Worm (Caenorhabditis elegans) whole organism, L1 larva: ENCODE data around the gene Y45F10C.4.

Source experiments
- C04F5.9 ChIP-seq: sonication (generic microtip); optimal IDR thresholded peaks from 2 replicates; lab custom pipeline; 2016; ENCODE audit warnings: missing genetic modification characterization, missing compliant biosample characterization
- ceh-8 ChIP-seq: fragments of 200-800 bp; sonication (Bioruptor generic); optimal IDR thresholded peaks from 2 replicates; lab custom pipeline; 2018; ENCODE audit warnings: mild to moderate bottlenecking, missing genetic modification characterization, moderate library complexity, missing compliant biosample characterization
- ces-1 ChIP-seq: fragments of 150-350 bp; optimal IDR thresholded peaks from 2 replicates; lab custom pipeline; 2014; ENCODE audit warnings: missing biosample characterization, missing genetic modification reagents, missing genetic modification characterization
- efl-3 ChIP-seq: fragments of 200-800 bp; sonication (Bioruptor generic); optimal IDR thresholded peaks from 2 replicates; lab custom pipeline; 2018; ENCODE audit warnings: mild to moderate bottlenecking, missing genetic modification characterization, missing compliant biosample characterization
- ets-5 ChIP-seq: fragments of 200-800 bp; sonication (Bioruptor generic); IDR thresholded peaks from 2 replicates; pipeline ENCODE4 v1.3.6; 2022; ENCODE audit warnings: missing genetic modification characterization, missing compliant biosample characterization
- hlh-4 ChIP-seq: sonication (generic microtip); optimal IDR thresholded peaks from 2 replicates; lab custom pipeline; 2016; ENCODE audit warnings: mild to moderate bottlenecking, missing genetic modification characterization, missing compliant biosample characterization
- hpl-2 ChIP-seq: fragments of 150-350 bp; optimal IDR thresholded peaks from 2 replicates; lab custom pipeline; 2014; ENCODE audit warnings: missing biosample characterization, missing genetic modification reagents, missing genetic modification characterization
- lin-35 ChIP-seq, 2 experiments: fragments of 150-350 bp; optimal IDR thresholded peaks; 2 replicates each; lab custom pipeline; 2014; ENCODE audit warnings: missing biosample characterization in 2 of 2, missing genetic modification characterization in 2 of 2, missing genetic modification reagents in 2 of 2
- lin-39 ChIP-seq: fragments of 150-350 bp; optimal IDR thresholded peaks from 2 replicates; lab custom pipeline; 2014; ENCODE audit warnings: missing biosample characterization, missing genetic modification reagents, missing genetic modification characterization
- nhr-11 ChIP-seq: fragments of 150-350 bp; optimal IDR thresholded peaks from 2 replicates; lab custom pipeline; 2014; ENCODE audit warnings: missing biosample characterization, missing genetic modification characterization
- nhr-237 ChIP-seq: fragments of 150-350 bp; optimal IDR thresholded peaks from 2 replicates; lab custom pipeline; 2014; ENCODE audit warnings: missing biosample characterization, missing genetic modification characterization
- nhr-47 ChIP-seq: sonication (generic microtip); optimal IDR thresholded peaks from 2 replicates; lab custom pipeline; 2016; ENCODE audit warnings: mild to moderate bottlenecking, missing genetic modification characterization, moderate library complexity, missing compliant biosample characterization
- nhr-76 ChIP-seq: sonication (generic microtip); optimal IDR thresholded peaks from 2 replicates; lab custom pipeline; 2017; ENCODE audit warnings: missing biosample characterization, missing genetic modification characterization
- nhr-84 ChIP-seq: sonication (generic microtip); optimal IDR thresholded peaks from 2 replicates; lab custom pipeline; 2017; ENCODE audit warnings: missing biosample characterization, missing genetic modification characterization
- nhr-90 ChIP-seq: sonication (generic microtip); optimal IDR thresholded peaks from 2 replicates; lab custom pipeline; 2016; ENCODE audit warnings: mild to moderate bottlenecking, missing genetic modification characterization, missing compliant biosample characterization; ENCODE audit not compliant: poor library complexity
- rnt-1 ChIP-seq: sonication (generic microtip); optimal IDR thresholded peaks from 2 replicates; lab custom pipeline; 2016; ENCODE audit warnings: mild to moderate bottlenecking, missing genetic modification characterization, moderate library complexity, missing compliant biosample characterization
- sox-4 ChIP-seq: sonication (generic microtip); optimal IDR thresholded peaks from 2 replicates; lab custom pipeline; 2016; ENCODE audit warnings: missing genetic modification characterization, missing compliant biosample characterization
- xbp-1 ChIP-seq: sonication (generic microtip); optimal IDR thresholded peaks from 2 replicates; lab custom pipeline; 2016; ENCODE audit warnings: missing genetic modification characterization, missing compliant biosample characterization
- zag-1 ChIP-seq: fragments of 150-350 bp; optimal IDR thresholded peaks from 2 replicates; lab custom pipeline; 2014; ENCODE audit warnings: missing biosample characterization, missing genetic modification characterization
- ztf-4 ChIP-seq: fragments of 150-350 bp; optimal IDR thresholded peaks from 2 replicates; lab custom pipeline; 2014; ENCODE audit warnings: missing biosample characterization, missing genetic modification characterization

The Y45F10C.4 gene

ce11 chrIV:13619203-13619602 lies 44.8 kb downstream of the Y45F10C.4 start, which contains the start of gene C08F11.3:
Gene C08F11.3 (plus strand): TSS chrIV:13619503.
- TF ChIP-seq ets-5 (no peak), nhr-47 (no peak), efl-3 (GFP tag; lab: Kevin White, UChicago) (no peak), C04F5.9 (tag; lab: Kevin White, UChicago) (no peak), rnt-1 (tag; lab: Kevin White, UChicago) (no peak), ces-1 (no peak), lin-39 (no peak), zag-1 (no peak), nhr-90 (tag; lab: Kevin White, UChicago) (no peak), sox-4 (no peak), hlh-4 (no peak), nhr-84 (tag; lab: Kevin White, UChicago) (no peak), hpl-2 (GFP tag; lab: Kevin White, UChicago) (no peak), xbp-1 (tag; lab: Kevin White, UChicago) (no peak), ztf-4 (tag; lab: Kevin White, UChicago) (no peak), ceh-8 (GFP tag; lab: Kevin White, UChicago) (no peak), nhr-76 (no peak), nhr-237 (tag; lab: Kevin White, UChicago) (no peak), nhr-11 (tag; lab: Kevin White, UChicago) (no peak), lin-35 (GFP tag; optimal IDR thresholded peaks at IDR 0.05; lab: Kevin White, UChicago) (no peak)
